Worm (Caenorhabditis elegans) whole organism, early embryonic: ENCODE results near the gene ZK1067.3.
A peak's percentile ranks its signal among the peaks of the same experiment; 100 is the strongest.

ENCODE experiments used
- B0310.2 ChIP-seq: sonication (generic microtip); optimal IDR thresholded peaks from 2 replicates; lab custom pipeline; 2016; ENCODE audit warnings: mild to moderate bottlenecking, missing genetic modification characterization, missing compliant biosample characterization
- F13C5.2 ChIP-seq: sonication (generic microtip); optimal IDR thresholded peaks from 2 replicates; lab custom pipeline; 2017; ENCODE audit warnings: mild to moderate bottlenecking, missing genetic modification characterization, inconsistent platforms, missing compliant biosample characterization
- aly-1 ChIP-seq: sonication (generic microtip); optimal IDR thresholded peaks from 2 replicates; lab custom pipeline; 2016; ENCODE audit warnings: missing genetic modification characterization, missing compliant biosample characterization
- ama-1 ChIP-seq: fragments of 150-350 bp; optimal IDR thresholded peaks from 2 replicates; lab custom pipeline; 2014
- ceh-13 ChIP-seq: fragments of 200-800 bp; sonication (Bioruptor generic); optimal IDR thresholded peaks from 2 replicates; lab custom pipeline; 2018; ENCODE audit warnings: mild to moderate bottlenecking, missing genetic modification characterization, missing compliant biosample characterization
- ceh-36 ChIP-seq: sonication (generic microtip); optimal IDR thresholded peaks from 2 replicates; lab custom pipeline; 2016; ENCODE audit warnings: missing genetic modification characterization, inconsistent platforms, missing compliant biosample characterization
- ets-7 ChIP-seq: sonication (generic microtip); optimal IDR thresholded peaks from 2 replicates; lab custom pipeline; 2016; ENCODE audit warnings: missing genotype, missing genetic modification characterization, missing compliant biosample characterization
- hmbx-1 ChIP-seq: sonication (generic microtip); optimal IDR thresholded peaks from 2 replicates; lab custom pipeline; 2016; ENCODE audit warnings: mild to moderate bottlenecking, missing genetic modification characterization, missing compliant biosample characterization
- hmg-4 ChIP-seq: fragments of 200-800 bp; sonication (Bioruptor generic); optimal IDR thresholded peaks from 2 replicates; lab custom pipeline; 2018; ENCODE audit warnings: mild to moderate bottlenecking, missing genetic modification characterization, missing compliant biosample characterization
- hnd-1 ChIP-seq: sonication (generic microtip); optimal IDR thresholded peaks from 2 replicates; lab custom pipeline; 2016; ENCODE audit warnings: missing genetic modification characterization, missing compliant biosample characterization
- pes-1 ChIP-seq: fragments of 200-800 bp; sonication (Bioruptor generic); IDR thresholded peaks from 2 replicates; pipeline ENCODE4 v1.3.6; 2022; ENCODE audit warnings: missing genetic modification reagents, missing genetic modification characterization, missing compliant biosample characterization
- scrt-1 ChIP-seq: fragments of 200-800 bp; sonication (Bioruptor generic); IDR thresholded peaks from 2 replicates; pipeline ENCODE4 v1.3.6; 2022; ENCODE audit warnings: missing genetic modification characterization, missing compliant biosample characterization
- sea-1 ChIP-seq: fragments of 200-800 bp; sonication (Bioruptor generic); conservative IDR thresholded peaks from 2 replicates; pipeline ENCODE4 v1.3.6; 2022; ENCODE audit warnings: missing genetic modification characterization, missing compliant biosample characterization
- tbx-11 ChIP-seq: fragments of 200-800 bp; sonication (Bioruptor generic); IDR thresholded peaks from 2 replicates; pipeline ENCODE4 v1.3.6; 2022; ENCODE audit warnings: missing genetic modification characterization, missing compliant biosample characterization
- tbx-37 ChIP-seq: fragments of 200-800 bp; sonication (Bioruptor generic); conservative IDR thresholded peaks from 2 replicates; pipeline ENCODE4 v1.3.6; 2022; ENCODE audit warnings: missing genetic modification reagents, missing genetic modification characterization, missing compliant biosample characterization
- tra-4 ChIP-seq: sonication (generic microtip); optimal IDR thresholded peaks from 2 replicates; lab custom pipeline; 2017; ENCODE audit warnings: missing genetic modification characterization, missing compliant biosample characterization

ZK1067.3 gene

DNA sequence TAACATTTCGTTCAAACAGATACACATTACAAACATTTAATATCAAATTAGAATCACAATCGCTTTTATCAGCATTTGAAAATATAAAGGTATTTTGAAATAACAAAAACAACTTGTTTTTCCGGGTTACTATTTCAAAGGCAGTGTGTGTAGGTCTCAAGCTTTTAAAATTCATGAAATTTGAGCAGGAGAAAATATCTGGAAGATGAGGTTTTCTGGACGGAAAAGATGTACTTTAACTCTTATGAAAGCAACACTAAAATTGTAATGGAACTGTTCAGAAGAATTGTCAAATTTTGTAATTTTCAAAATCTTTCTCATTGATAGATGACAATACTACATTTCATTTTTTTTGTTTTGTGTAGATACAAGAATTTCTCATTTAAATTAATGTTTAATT is 35.5 kb downstream of the ZK1067.3 start:
- no peak for TF ChIP-seq B0310.2
- TF ChIP-seq ama-1 (lab: Kevin White, UChicago), result peak; percentile 1
- TF ChIP-seq hnd-1, result no peak
- TF ChIP-seq hmg-4 (GFP tag; lab: Kevin White, UChicago), result no peak

DNA sequence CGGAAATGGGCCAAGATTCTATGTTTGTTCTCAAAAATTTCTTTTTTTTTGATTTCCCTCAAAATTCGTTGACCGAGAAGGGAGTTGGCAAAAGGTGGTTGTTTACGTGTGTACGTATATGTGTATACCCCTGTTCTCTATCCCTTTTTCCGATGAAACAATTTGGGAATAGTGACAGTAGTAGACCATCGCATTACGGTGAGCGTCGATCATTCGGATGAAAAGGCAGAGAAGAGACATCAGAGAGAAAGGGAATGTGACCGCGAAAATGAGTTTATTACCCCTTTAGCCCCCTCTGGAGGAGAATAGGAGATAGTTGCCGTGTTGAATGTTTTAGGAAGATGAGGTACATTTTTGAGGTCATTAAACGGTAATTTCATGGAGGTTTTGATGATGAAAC is 37.0 kb downstream of the ZK1067.3 start:
- TF ChIP-seq hnd-1 (no peak), tbx-11 (GFP tag; lab: Robert Waterston, UW) (no peak), hmg-4 (GFP tag; lab: Kevin White, UChicago) (peak; percentile 25), F13C5.2 (tag; lab: Kevin White, UChicago) (no peak), scrt-1 (GFP tag; lab: Robert Waterston, UW) (no peak)

DNA sequence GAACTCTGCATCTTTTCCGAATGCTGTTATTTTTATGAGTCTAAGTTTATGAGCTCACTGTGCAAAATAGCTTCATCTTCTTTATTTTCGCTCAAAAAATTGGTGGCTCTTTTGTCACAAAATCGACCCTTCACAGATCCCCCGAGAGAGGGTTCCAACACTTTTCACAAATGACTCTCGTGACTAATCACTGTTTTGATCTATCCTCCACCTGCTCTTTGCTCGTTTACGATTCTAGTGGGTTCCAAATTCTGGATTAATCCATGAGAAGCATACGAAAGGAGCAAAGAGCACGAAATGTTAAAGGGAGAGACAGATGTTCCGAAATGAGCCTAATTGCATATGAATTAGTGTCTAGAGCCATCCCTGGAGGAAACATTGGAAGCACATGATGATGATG is 38.3 kb downstream of the ZK1067.3 start:
- TF ChIP-seq sea-1 (GFP tag; lab: Robert Waterston, UW), result no peak
- no peak for TF ChIP-seq hmg-4 (GFP tag; lab: Kevin White, UChicago)
- no peak for TF ChIP-seq aly-1 (tag; lab: Kevin White, UChicago)

DNA sequence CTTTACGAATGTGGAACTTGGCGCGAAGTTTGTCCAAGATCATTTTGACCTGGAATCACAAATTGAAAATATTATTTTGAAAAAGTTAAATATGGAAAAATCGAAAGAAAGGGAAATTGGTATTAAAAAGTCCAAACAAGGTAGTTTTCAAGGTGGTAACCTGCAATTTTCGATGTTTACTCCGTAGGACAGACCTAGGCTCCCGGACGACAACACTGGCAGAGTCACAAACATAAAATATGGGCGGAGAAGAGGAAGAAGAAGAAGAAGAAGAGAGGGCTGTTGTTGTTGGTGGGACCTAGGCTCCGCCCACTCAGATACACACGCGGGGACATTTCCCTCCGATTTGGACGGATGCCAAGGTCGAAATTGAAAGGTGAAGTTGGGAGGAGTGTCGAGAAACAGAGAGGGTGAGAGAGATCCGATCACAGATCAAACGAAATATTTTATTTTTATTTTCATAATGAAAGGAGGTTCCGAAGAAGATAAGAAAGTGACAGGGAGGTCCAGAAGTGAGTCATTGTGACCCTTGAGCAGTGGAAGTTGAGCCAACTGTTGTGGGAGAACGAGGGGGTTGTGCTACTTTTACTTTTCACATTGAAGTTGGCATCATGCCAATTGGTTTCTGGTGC is 39.0 kb downstream of the ZK1067.3 start, which contains the start of gene aqp-2:
Gene aqp-2, minus strand, starts transcription at position 51 of the 632 bp plus-strand sequence.
- no peak for TF ChIP-seq ceh-13 (GFP tag; lab: Kevin White, UChicago)
- peak; percentile 48 for TF ChIP-seq hmg-4 (GFP tag; lab: Kevin White, UChicago)

DNA sequence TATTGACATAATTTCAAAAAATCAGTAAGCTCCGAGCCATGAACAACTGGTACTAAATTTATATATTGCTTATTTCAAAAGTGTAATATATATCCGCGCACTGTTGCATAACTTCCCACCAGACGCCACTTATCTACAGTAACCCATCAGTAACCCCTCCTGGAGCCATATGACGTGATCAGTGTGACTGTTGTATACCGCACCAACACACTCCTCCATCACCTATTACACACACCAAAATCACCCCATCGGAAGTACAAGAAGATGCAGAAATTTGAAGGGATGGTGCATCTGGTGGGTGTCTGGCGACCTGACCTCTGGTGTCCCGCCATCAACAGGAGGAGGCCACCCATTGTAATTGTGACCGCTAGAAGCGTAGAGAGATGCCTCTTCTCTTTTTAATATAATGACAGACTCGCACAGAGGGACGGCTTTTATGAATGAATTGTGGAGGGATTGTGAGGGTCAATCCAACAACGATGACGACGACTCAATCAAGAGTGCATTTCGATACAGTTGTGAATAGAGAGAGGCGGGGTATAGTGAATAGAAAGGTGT is 39.9 kb downstream of the ZK1067.3 start:
- 0 out of 2 replicates have a peak, but pooled peaks have one; percentile 20 for TF ChIP-seq sea-1 (GFP tag; lab: Robert Waterston, UW)
- TF ChIP-seq aly-1 (tag; lab: Kevin White, UChicago), result no peak
- no peak for TF ChIP-seq hmbx-1 (tag; lab: Kevin White, UChicago)
- peak; percentile 2 for TF ChIP-seq ets-7 (tag; lab: Kevin White, UChicago)
- peak; percentile 14 for TF ChIP-seq B0310.2
- TF ChIP-seq F13C5.2 (tag; lab: Kevin White, UChicago), result peak; percentile 38
- peak; percentile 85 for TF ChIP-seq hmg-4 (GFP tag; lab: Kevin White, UChicago)

DNA sequence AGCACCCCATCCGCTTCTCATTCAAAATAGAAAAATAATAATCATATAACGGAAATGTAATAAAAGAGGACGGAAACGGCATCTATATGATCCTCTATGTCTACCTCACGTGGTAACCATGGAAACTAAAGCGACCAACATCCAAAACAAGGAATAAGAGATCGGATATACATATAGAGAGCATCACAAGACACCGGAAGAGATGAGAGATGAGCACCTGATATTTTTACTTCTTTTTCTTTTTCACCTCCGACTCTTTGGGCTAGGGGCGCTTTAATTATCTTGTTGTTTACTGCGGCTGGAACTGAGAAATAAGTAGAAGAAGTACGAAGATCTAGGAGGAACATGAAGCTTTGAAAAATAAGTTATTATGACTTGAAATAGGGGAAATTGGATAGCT is 40.7 kb downstream of the ZK1067.3 start:
- TF ChIP-seq hmg-4 (GFP tag; lab: Kevin White, UChicago) (no peak), tbx-11 (GFP tag; lab: Robert Waterston, UW) (no peak), sea-1 (GFP tag; lab: Robert Waterston, UW) (no peak), ceh-13 (GFP tag; lab: Kevin White, UChicago) (no peak), ets-7 (tag; lab: Kevin White, UChicago) (no peak), pes-1 (GFP tag; lab: Robert Waterston, UW) (no peak), aly-1 (tag; lab: Kevin White, UChicago) (no peak), hnd-1 (no peak), ceh-36 (tag; lab: Kevin White, UChicago) (no peak), ama-1 (lab: Kevin White, UChicago) (no peak), F13C5.2 (tag; lab: Kevin White, UChicago) (no peak), tbx-37 (GFP tag; lab: Robert Waterston, UW) (no peak), scrt-1 (GFP tag; lab: Robert Waterston, UW) (no peak), tra-4 (tag; lab: Kevin White, UChicago) (no peak), B0310.2 (no peak)

DNA sequence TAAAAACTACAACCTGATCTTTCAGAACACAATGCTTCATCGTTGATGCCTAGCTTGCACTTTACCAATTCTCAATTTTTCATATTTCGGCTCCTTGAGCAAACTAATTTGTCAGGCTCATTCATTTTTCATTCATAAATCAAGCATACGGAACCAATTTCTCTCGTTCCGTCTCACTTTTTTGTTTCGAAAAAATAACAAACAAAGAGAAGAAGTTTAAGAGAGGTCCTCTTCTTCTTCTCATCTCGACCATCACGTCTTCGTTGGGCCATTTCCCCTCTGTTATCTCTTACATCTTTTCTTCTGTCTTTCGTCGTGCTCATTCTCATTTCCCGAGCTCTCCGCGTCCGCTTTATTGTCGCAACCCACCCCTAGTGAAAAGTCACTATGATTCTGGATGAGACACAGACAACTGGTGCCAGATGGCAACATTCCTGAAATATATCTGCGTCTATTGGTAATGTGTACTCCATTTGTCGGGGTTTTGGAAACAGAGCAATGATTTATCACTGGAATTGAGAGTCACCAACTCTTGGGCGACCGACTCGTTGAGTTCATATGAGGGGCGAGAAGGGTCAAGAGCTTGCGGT is 41.7 kb downstream of the ZK1067.3 start:
- TF ChIP-seq F13C5.2 (tag; lab: Kevin White, UChicago), result no peak

DNA sequence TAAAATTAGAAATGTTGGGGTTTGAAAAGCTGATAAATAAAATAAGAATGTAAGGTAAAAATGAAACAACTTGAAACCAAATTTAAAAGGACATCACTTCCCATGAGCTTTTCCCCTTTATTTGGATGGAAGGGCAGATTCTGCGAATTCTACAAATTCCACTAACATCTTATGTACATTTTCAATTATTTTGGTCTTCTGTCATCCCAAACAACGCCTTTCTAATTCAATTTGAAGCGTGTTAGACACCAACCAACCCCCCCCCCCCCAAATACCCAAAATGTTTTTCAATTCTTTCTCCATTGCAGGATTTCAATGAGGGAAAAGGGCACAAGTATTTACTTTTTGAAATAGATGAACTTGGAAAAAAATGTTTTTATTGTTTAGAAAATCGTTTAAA is 42.6 kb downstream of the ZK1067.3 start:
- TF ChIP-seq ama-1 (lab: Kevin White, UChicago) (no peak), ets-7 (tag; lab: Kevin White, UChicago) (no peak), sea-1 (GFP tag; lab: Robert Waterston, UW) (no peak), hnd-1 (no peak), tbx-11 (GFP tag; lab: Robert Waterston, UW) (no peak)

DNA sequence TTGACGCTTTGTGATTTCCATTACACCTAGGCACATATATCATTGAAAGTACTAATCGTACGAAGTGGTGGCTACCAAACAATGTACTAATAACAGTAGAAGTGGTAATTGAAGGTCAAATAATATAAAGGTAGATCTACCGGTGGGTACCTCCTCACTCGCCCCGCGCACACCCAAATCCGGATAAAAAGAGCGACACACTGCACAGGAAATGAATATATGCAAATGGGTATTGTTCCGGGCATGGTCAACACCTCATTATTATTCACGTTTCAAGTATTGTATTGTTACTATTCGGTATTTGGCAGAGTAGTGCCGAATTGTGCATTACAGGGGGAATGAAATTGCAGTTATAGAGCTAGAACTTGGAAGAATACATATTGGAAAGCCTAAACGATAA is 43.2 kb downstream of the ZK1067.3 start:
- TF ChIP-seq tbx-37 (GFP tag; lab: Robert Waterston, UW) (no peak), sea-1 (GFP tag; lab: Robert Waterston, UW) (no peak), pes-1 (GFP tag; lab: Robert Waterston, UW) (no peak), B0310.2 (no peak), tbx-11 (GFP tag; lab: Robert Waterston, UW) (no peak), ceh-13 (GFP tag; lab: Kevin White, UChicago) (no peak), ceh-36 (tag; lab: Kevin White, UChicago) (no peak), tra-4 (tag; lab: Kevin White, UChicago) (no peak), aly-1 (tag; lab: Kevin White, UChicago) (no peak), F13C5.2 (tag; lab: Kevin White, UChicago) (no peak)
